Worm (Caenorhabditis elegans): Measurements from ENCODE around the gene C03B1.13.

DNA sequence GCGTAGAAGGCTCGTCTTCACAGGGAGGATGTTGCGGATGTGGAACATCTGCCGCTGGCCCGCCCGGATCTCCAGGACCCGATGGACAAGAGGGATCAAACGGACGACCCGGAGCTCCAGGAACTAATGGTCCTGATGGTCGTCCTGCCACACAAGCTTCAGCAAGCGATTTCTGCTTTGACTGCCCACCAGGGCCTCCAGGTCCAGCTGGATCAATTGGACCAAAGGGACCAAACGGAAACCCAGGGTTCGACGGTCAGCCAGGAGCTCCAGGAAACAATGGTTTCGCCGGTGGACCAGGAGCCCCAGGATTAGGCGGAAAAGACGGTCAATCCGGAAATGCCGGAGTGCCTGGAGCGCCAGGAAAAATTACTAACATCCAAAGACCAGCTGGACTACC lies 3.2 kb downstream of the C03B1.13 start:
- TF ChIP-seq hmbx-1 (tag; optimal IDR thresholded peaks at IDR 0.05) = no peak
- TF ChIP-seq ceh-36 (tag; optimal IDR thresholded peaks at IDR 0.05) = no peak
- TF ChIP-seq hmg-4 (GFP tag; optimal IDR thresholded peaks at IDR 0.05) = no peak
- TF ChIP-seq sea-1 (GFP tag; conservative IDR thresholded peaks at IDR 0.05) = no peak
- no peak for TF ChIP-seq ama-1 (optimal IDR thresholded peaks at IDR 0.05)
- no peak for TF ChIP-seq aly-1 (tag; optimal IDR thresholded peaks at IDR 0.05)
- no peak for TF ChIP-seq hnd-1 (tag; optimal IDR thresholded peaks at IDR 0.05)
- no peak for TF ChIP-seq B0310.2 (tag; optimal IDR thresholded peaks at IDR 0.05)
- no peak for TF ChIP-seq tra-4 (tag; optimal IDR thresholded peaks at IDR 0.05)
- TF ChIP-seq tbx-37 (GFP tag; conservative IDR thresholded peaks at IDR 0.05) = no peak
- TF ChIP-seq tbx-11 (GFP tag; IDR thresholded peaks at IDR 0.05) = no peak
